Worm (Caenorhabditis elegans) whole organism, L2 larva: ENCODE results near the gene nos-2.
"Not testable (repeated sequence)": the region's sequence is repeated elsewhere in the genome, so short reads cannot be mapped to it uniquely, and the experiment has no call there.

Experiments
- C34F6.9 ChIP-seq: fragments of 150-350 bp; optimal IDR thresholded peaks from 2 replicates; lab custom pipeline; 2014; ENCODE audit warnings: missing biosample characterization, missing genetic modification characterization
- R02D3.7 ChIP-seq: fragments of 150-350 bp; optimal IDR thresholded peaks from 2 replicates; lab custom pipeline; 2014; ENCODE audit warnings: missing biosample characterization, missing genetic modification characterization
- Y55F3AM.14 ChIP-seq: fragments of 200-800 bp; sonication (Bioruptor generic); optimal IDR thresholded peaks from 2 replicates; lab custom pipeline; 2018; ENCODE audit warnings: mild to moderate bottlenecking, missing genetic modification characterization, missing compliant biosample characterization
- ZK546.5 ChIP-seq: sonication (generic microtip); optimal IDR thresholded peaks from 2 replicates; lab custom pipeline; 2017; ENCODE audit warnings: missing biosample characterization, missing genetic modification characterization
- alr-1 ChIP-seq: fragments of 150-350 bp; optimal IDR thresholded peaks from 2 replicates; lab custom pipeline; 2014; ENCODE audit warnings: missing biosample characterization, missing genetic modification characterization
- aly-2 ChIP-seq: fragments of 150-350 bp; optimal IDR thresholded peaks from 2 replicates; lab custom pipeline; 2014; ENCODE audit warnings: missing biosample characterization, missing genetic modification characterization
- ama-1 ChIP-seq: fragments of 150-350 bp; optimal IDR thresholded peaks from 2 replicates; lab custom pipeline; 2018; ENCODE audit warnings: inconsistent platforms
- blmp-1 ChIP-seq: sonication (generic microtip); optimal IDR thresholded peaks from 2 replicates; lab custom pipeline; 2017; ENCODE audit warnings: missing genetic modification characterization, mild to moderate bottlenecking, missing compliant biosample characterization, antibody characterized with exemption, moderate library complexity; ENCODE audit not compliant: insufficient read depth
- ceh-16 ChIP-seq: fragments of 150-350 bp; optimal IDR thresholded peaks from 2 replicates; lab custom pipeline; 2014; ENCODE audit warnings: missing biosample characterization, missing genetic modification characterization
- ceh-82 ChIP-seq: fragments of 150-350 bp; optimal IDR thresholded peaks from 2 replicates; lab custom pipeline; 2014; ENCODE audit warnings: missing biosample characterization, missing genetic modification characterization
- crh-2 ChIP-seq: sonication (generic microtip); optimal IDR thresholded peaks from 2 replicates; lab custom pipeline; 2017; ENCODE audit warnings: missing biosample characterization, missing genetic modification characterization
- dmd-4 ChIP-seq: sonication (generic microtip); optimal IDR thresholded peaks from 2 replicates; lab custom pipeline; 2017; ENCODE audit warnings: missing biosample characterization, missing genetic modification characterization
- elt-1 ChIP-seq: fragments of 150-350 bp; optimal IDR thresholded peaks from 2 replicates; lab custom pipeline; 2014; ENCODE audit warnings: missing biosample characterization, missing genetic modification characterization
- fos-1 ChIP-seq: fragments of 150-350 bp; optimal IDR thresholded peaks from 2 replicates; lab custom pipeline; 2014; ENCODE audit warnings: missing biosample characterization, missing genetic modification characterization
- gmeb-1 ChIP-seq: fragments of 150-350 bp; optimal IDR thresholded peaks from 2 replicates; lab custom pipeline; 2014; ENCODE audit warnings: missing biosample characterization, missing genetic modification characterization
- lin-11 ChIP-seq: fragments of 150-350 bp; sonication (generic microtip); optimal IDR thresholded peaks from 2 replicates; lab custom pipeline; 2014; ENCODE audit warnings: missing biosample characterization, missing genetic modification characterization, inconsistent platforms, mixed read lengths
- lin-39 ChIP-seq: fragments of 150-350 bp; optimal IDR thresholded peaks from 2 replicates; lab custom pipeline; 2014; ENCODE audit warnings: missing biosample characterization, missing genetic modification reagents, missing genetic modification characterization
- lsy-2 ChIP-seq, 2 experiments: fragments of 150-350 bp in 1 of 2; sonication (generic microtip) in 1 of 2; optimal IDR thresholded peaks; 2 replicates each; lab custom pipeline; 2014 to 2017; ENCODE audit warnings: missing biosample characterization in 2 of 2, missing genetic modification characterization in 2 of 2
- mab-5 ChIP-seq: fragments of 150-350 bp; optimal IDR thresholded peaks from 2 replicates; lab custom pipeline; 2014; ENCODE audit warnings: missing biosample characterization, missing genetic modification characterization
- mdl-1 ChIP-seq, 2 experiments: fragments of 150-350 bp in 1 of 2; sonication (generic microtip) in 1 of 2; optimal IDR thresholded peaks; 2 replicates each; lab custom pipeline; 2017; ENCODE audit warnings: missing biosample characterization in 2 of 2, missing genetic modification characterization in 2 of 2
- nhr-10 ChIP-seq: sonication (generic microtip); optimal IDR thresholded peaks from 2 replicates; lab custom pipeline; 2017; ENCODE audit warnings: missing biosample characterization, missing genetic modification characterization
- nhr-12 ChIP-seq: fragments of 150-350 bp; optimal IDR thresholded peaks from 2 replicates; lab custom pipeline; 2014; ENCODE audit warnings: missing biosample characterization, missing genetic modification characterization
- nhr-129 ChIP-seq: fragments of 150-350 bp; optimal IDR thresholded peaks from 2 replicates; lab custom pipeline; 2014; ENCODE audit warnings: missing biosample characterization, missing genetic modification characterization
- nhr-237 ChIP-seq: fragments of 150-350 bp; optimal IDR thresholded peaks from 2 replicates; lab custom pipeline; 2014; ENCODE audit warnings: missing biosample characterization, missing genetic modification characterization
- nhr-25 ChIP-seq: fragments of 150-350 bp; sonication (generic microtip); optimal IDR thresholded peaks from 3 replicates; lab custom pipeline; 2014; ENCODE audit warnings: missing biosample characterization, missing genetic modification characterization
- nhr-6 ChIP-seq: fragments of 150-350 bp; optimal IDR thresholded peaks from 2 replicates; lab custom pipeline; 2014; ENCODE audit warnings: missing biosample characterization, missing genetic modification characterization
- skn-1 ChIP-seq: sonication (generic microtip); optimal IDR thresholded peaks from 2 replicates; lab custom pipeline; 2017; ENCODE audit warnings: missing biosample characterization, missing genetic modification characterization
- sma-3 ChIP-seq: sonication (generic microtip); optimal IDR thresholded peaks from 2 replicates; lab custom pipeline; 2016; ENCODE audit warnings: missing genetic modification reagents, missing genetic modification characterization, missing compliant biosample characterization
- sma-9 ChIP-seq, 2 experiments: fragments of 150-350 bp in 1 of 2; sonication (generic microtip) in 1 of 2; optimal IDR thresholded peaks; 2 replicates each; lab custom pipeline; 2014 to 2016; ENCODE audit warnings: missing genetic modification characterization in 2 of 2, mild to moderate bottlenecking in 1 of 2, missing biosample characterization in 1 of 2, missing compliant biosample characterization in 1 of 2, missing genetic modification reagents in 1 of 2, moderate library complexity in 1 of 2
- snpc-4 ChIP-seq: fragments of 150-350 bp; optimal IDR thresholded peaks from 2 replicates; lab custom pipeline; 2014; ENCODE audit warnings: missing biosample characterization, missing genetic modification characterization
- unc-39 ChIP-seq: fragments of 150-350 bp; optimal IDR thresholded peaks from 2 replicates; lab custom pipeline; 2014; ENCODE audit warnings: missing biosample characterization, missing genetic modification characterization
- unc-55 ChIP-seq: fragments of 150-350 bp; sonication (generic microtip); optimal IDR thresholded peaks from 3 replicates; lab custom pipeline; 2014; ENCODE audit warnings: missing biosample characterization, missing genetic modification reagents, missing genetic modification characterization
- unc-62 ChIP-seq: fragments of 150-350 bp; optimal IDR thresholded peaks from 2 replicates; lab custom pipeline; 2014; ENCODE audit warnings: missing biosample characterization, missing genetic modification reagents, missing genetic modification characterization
- ztf-1 ChIP-seq: fragments of 200-800 bp; sonication (Bioruptor generic); conservative IDR thresholded peaks from 2 replicates; pipeline ENCODE4 v1.3.6; 2022; ENCODE audit warnings: missing genetic modification characterization, missing compliant biosample characterization
- ztf-11 ChIP-seq: sonication (generic microtip); optimal IDR thresholded peaks from 2 replicates; lab custom pipeline; 2017; ENCODE audit warnings: missing biosample characterization, missing genetic modification characterization

nos-2 gene

ce11 chrII:7073537-7073913 is 8.1 kb downstream of the nos-2 start, which contains the start of gene kat-1:
Gene kat-1, plus strand, starts transcription at chrII:7073814.
- TF ChIP-seq sma-3, result no peak
- no peak for TF ChIP-seq ZK546.5 (tag; lab: Kevin White, UChicago)
- no peak for TF ChIP-seq ztf-11 (tag; lab: Kevin White, UChicago)
- TF ChIP-seq ceh-16 (tag; lab: Kevin White, UChicago), result no peak
- TF ChIP-seq dmd-4 (tag; lab: Kevin White, UChicago), result no peak
- TF ChIP-seq blmp-1, result no peak
- TF ChIP-seq sma-9 (GFP tag; optimal IDR thresholded peaks at IDR 0.05; lab: Kevin White, UChicago), result no peak
- no peak for TF ChIP-seq sma-9 (tag; optimal IDR thresholded peaks at IDR 0.05; lab: Kevin White, UChicago)
- TF ChIP-seq R02D3.7 (tag; lab: Kevin White, UChicago), result no peak
- no peak for TF ChIP-seq crh-2 (tag; lab: Kevin White, UChicago)
- TF ChIP-seq nhr-10 (tag; lab: Kevin White, UChicago), result no peak
- TF ChIP-seq lin-11 (tag; lab: Kevin White, UChicago), result no peak
- TF ChIP-seq aly-2 (tag; lab: Kevin White, UChicago), result no peak
- TF ChIP-seq lin-39 (tag; lab: Kevin White, UChicago), result no peak
- no peak for TF ChIP-seq unc-62
- TF ChIP-seq, all 48 proteins: peak for 0

- TF ChIP-seq nhr-129 (tag; lab: Kevin White, UChicago), result no peak
- TF ChIP-seq lsy-2 (tag; optimal IDR thresholded peaks at IDR 0.05; lab: Kevin White, UChicago), result peak in 1 of 2 experiments; percentile 8
Measured at ce11 chrII:7075564-7076228, 10.3 kb downstream of the nos-2 start, which contains the start of gene T02G5.7. Gene T02G5.7, plus strand, starts transcription at chrII:7075614.

- not testable (repeated sequence) for TF ChIP-seq alr-1, lin-11, elt-1 (tag; lab: Kevin White, UChicago)
Measured at ce11 chrII:7084021-7084420, 18.6 kb downstream of the nos-2 start, which contains the start of the genes T02G5.14 and T02G5.15. Gene T02G5.14, plus strand, starts transcription at chrII:7084321. Gene T02G5.15, plus strand, starts transcription at chrII:7084321.

- TF ChIP-seq ceh-82 (tag; lab: Kevin White, UChicago) (no peak), unc-62 (no peak), unc-55 (GFP tag; lab: Kevin White, UChicago) (no peak), unc-39 (tag; lab: Kevin White, UChicago) (no peak), nhr-237 (no peak), Y55F3AM.14 (GFP tag; lab: Kevin White, UChicago) (no peak), nhr-25 (tag; lab: Kevin White, UChicago) (peak; percentile 47), crh-2 (tag; lab: Kevin White, UChicago) (peak; percentile 26), mdl-1 (tag; optimal IDR thresholded peaks at IDR 0.05; lab: Kevin White, UChicago) (no peak), dmd-4 (tag; lab: Kevin White, UChicago) (no peak), lin-11 (tag; lab: Kevin White, UChicago) (no peak), nhr-129 (tag; lab: Kevin White, UChicago) (peak; percentile 73), nhr-12 (tag; lab: Kevin White, UChicago) (no peak), C34F6.9 (peak; percentile 23), ama-1 (lab: Kevin White, UChicago) (no peak), nhr-6 (tag; lab: Kevin White, UChicago) (no peak), skn-1 (no peak), mab-5 (tag; lab: Kevin White, UChicago) (no peak), snpc-4 (tag; lab: Kevin White, UChicago) (no peak), R02D3.7 (tag; lab: Kevin White, UChicago) (no peak), aly-2 (tag; lab: Kevin White, UChicago) (no peak), gmeb-1 (tag; lab: Kevin White, UChicago) (no peak), fos-1 (tag; lab: Kevin White, UChicago) (no peak), lsy-2 (tag; optimal IDR thresholded peaks at IDR 0.05; lab: Kevin White, UChicago) (peak in 1 of 2 experiments; percentile 1), ZK546.5 (tag; lab: Kevin White, UChicago) (no peak), ztf-1 (no peak), sma-3 (no peak), sma-9 (GFP tag; optimal IDR thresholded peaks at IDR 0.05; lab: Kevin White, UChicago) (peak; percentile 26), sma-9 (tag; optimal IDR thresholded peaks at IDR 0.05; lab: Kevin White, UChicago) (no peak), ceh-16 (tag; lab: Kevin White, UChicago) (peak; percentile 4), alr-1 (tag; lab: Kevin White, UChicago) (no peak)
Measured at ce11 chrII:7090085-7090484, 24.7 kb downstream of the nos-2 start.
